Worm (Caenorhabditis elegans) whole organism, midembryonic: ENCODE measurements around the gene F54D1.1.

ENCODE experiments used
- flt-1 ChIP-seq: fragments of 200-800 bp; sonication (Bioruptor generic); IDR thresholded peaks from 2 replicates; pipeline ENCODE4 v1.3.6; 2022; ENCODE audit warnings: missing genetic modification characterization, missing compliant biosample characterization
- med-1 ChIP-seq: sonication (generic microtip); optimal IDR thresholded peaks from 2 replicates; lab custom pipeline; 2017; ENCODE audit warnings: missing genetic modification characterization, mild to moderate bottlenecking, missing compliant biosample characterization, antibody characterized with exemption, missing genetic modification reagents; ENCODE audit not compliant: insufficient read depth

ce11 chrIV:11248031-11248631, 13.5 kb upstream of the F54D1.1 start, which contains the start of gene C05C12.4:
- no peak for TF ChIP-seq flt-1 (GFP tag; lab: Robert Waterston, UW)
- TF ChIP-seq med-1 (GFP tag; lab: Kevin White, UChicago): no peak
